Worm (Caenorhabditis elegans): ENCODE measurements around the gene C43D7.4.
"Not testable (repeated sequence)": the region's sequence is repeated elsewhere in the genome, so short reads cannot be mapped to it uniquely, and the experiment has no call there.

ce11 chrV:19317058-19317457 is 5.2 kb downstream of the C43D7.4 start, which contains the start of gene srh-208:
- not testable (repeated sequence) for TF ChIP-seq ces-1 (GFP tag; optimal IDR thresholded peaks at IDR 0.05); nhr-76 (tag; optimal IDR thresholded peaks at IDR 0.05); unc-62 (GFP tag; optimal IDR thresholded peaks at IDR 0.05)
